Fruit fly (Drosophila melanogaster) whole organism, embryonic: ENCODE measurements around the gene Ubc7.

Experiments used
- Abd-B ChIP-seq: fragments of 200-800 bp; sonication (Bioruptor generic); optimal IDR thresholded peaks from 2 replicates; lab custom pipeline; 2018; ENCODE audit warnings: missing biosample characterization, mild to moderate bottlenecking, missing genetic modification characterization, moderate library complexity
- Bteb2 ChIP-seq: fragments of 200-800 bp; sonication (Bioruptor generic); optimal IDR thresholded peaks from 2 replicates; lab custom pipeline; 2016; ENCODE audit warnings: missing biosample characterization, missing genetic modification characterization
- CG10267 ChIP-seq: fragments of 200-800 bp; sonication (Bioruptor generic); optimal IDR thresholded peaks from 2 replicates; lab custom pipeline; 2018; ENCODE audit warnings: missing biosample characterization, mild to moderate bottlenecking, missing genetic modification characterization, moderate library complexity
- CG10274 ChIP-seq: fragments of 200-800 bp; sonication (Bioruptor generic); optimal IDR thresholded peaks from 3 replicates; lab custom pipeline; 2017; ENCODE audit warnings: missing biosample characterization, mild to moderate bottlenecking, missing genetic modification characterization
- CG11504 ChIP-seq: fragments of 200-800 bp; sonication (Bioruptor generic); optimal IDR thresholded peaks from 3 replicates; lab custom pipeline; 2019; ENCODE audit warnings: missing biosample characterization, mild to moderate bottlenecking, missing genetic modification characterization, moderate library complexity
- CG12391 ChIP-seq: fragments of 200-800 bp; sonication (Bioruptor generic); optimal IDR thresholded peaks from 3 replicates; lab custom pipeline; 2018; ENCODE audit warnings: missing biosample characterization, mild to moderate bottlenecking, missing genetic modification characterization, moderate library complexity
- CG12942 ChIP-seq: fragments of 200-800 bp; sonication (Bioruptor generic); optimal IDR thresholded peaks from 3 replicates; lab custom pipeline; 2016; ENCODE audit warnings: missing biosample characterization, missing genetic modification characterization
- CG13424 ChIP-seq: fragments of 200-800 bp; sonication (Bioruptor generic); optimal IDR thresholded peaks from 2 replicates; lab custom pipeline; 2019; ENCODE audit warnings: missing biosample characterization, mild to moderate bottlenecking, missing genetic modification characterization, moderate library complexity
- CG14860 ChIP-seq: fragments of 200-800 bp; sonication (Bioruptor generic); IDR thresholded peaks from 3 replicates; pipeline ENCODE4 v1.3.6; 2022; ENCODE audit warnings: missing biosample characterization, missing genetic modification characterization; ENCODE audit not compliant: partially characterized antibody
- CG15479 ChIP-seq: fragments of 200-800 bp; sonication (Bioruptor generic); optimal IDR thresholded peaks from 3 replicates; lab custom pipeline; 2019; ENCODE audit warnings: missing biosample characterization, mild to moderate bottlenecking, missing genetic modification characterization, moderate library complexity
- CG17361 ChIP-seq: fragments of 200-800 bp; sonication (Bioruptor generic); IDR thresholded peaks from 3 replicates; pipeline ENCODE4 v1.3.6; 2022; ENCODE audit warnings: missing biosample characterization, missing genetic modification characterization
- CG17568 ChIP-seq: fragments of 200-800 bp; sonication (Bioruptor generic); optimal IDR thresholded peaks from 2 replicates; lab custom pipeline; 2018; ENCODE audit warnings: missing biosample characterization, mild to moderate bottlenecking, missing genetic modification characterization, moderate library complexity
- CG31441 ChIP-seq: fragments of 200-800 bp; sonication (Bioruptor generic); IDR thresholded peaks from 2 replicates; pipeline ENCODE4 v1.3.6; 2022; ENCODE audit warnings: missing biosample characterization, missing genetic modification characterization
- CG3995 ChIP-seq: fragments of 200-800 bp; sonication (Bioruptor generic); optimal IDR thresholded peaks from 3 replicates; lab custom pipeline; 2016; ENCODE audit warnings: missing biosample characterization, missing genetic modification characterization
- CG6683 ChIP-seq: fragments of 200-800 bp; sonication (Bioruptor generic); optimal IDR thresholded peaks from 2 replicates; lab custom pipeline; 2017; ENCODE audit warnings: missing biosample characterization, mild to moderate bottlenecking, missing genetic modification characterization, missing genetic modification reagents
- CG7963 ChIP-seq: fragments of 200-800 bp; sonication (Bioruptor generic); IDR thresholded peaks from 3 replicates; pipeline ENCODE4 v1.3.6; 2022; ENCODE audit warnings: missing biosample characterization, missing genetic modification characterization; ENCODE audit not compliant: partially characterized antibody
- CG8290 ChIP-seq, 3 experiments: fragments of 200-800 bp; sonication (Bioruptor generic); optimal IDR thresholded peaks; 2 replicates each; lab custom pipeline; 2016 to 2019; ENCODE audit warnings: missing biosample characterization in 3 of 3, missing genetic modification characterization in 3 of 3, mild to moderate bottlenecking in 2 of 3, moderate library complexity in 1 of 3
- CG8478 ChIP-seq: fragments of >200 bp; optimal IDR thresholded peaks from 2 replicates; lab custom pipeline; 2018
- CG8944 ChIP-seq: fragments of 200-800 bp; sonication (Bioruptor generic); optimal IDR thresholded peaks from 3 replicates; lab custom pipeline; 2016; ENCODE audit warnings: missing biosample characterization, missing genetic modification characterization
- Doc3 ChIP-seq: fragments of 200-800 bp; sonication (Bioruptor generic); IDR thresholded peaks from 3 replicates; pipeline ENCODE4 v1.3.6; 2022; ENCODE audit warnings: missing biosample characterization, missing genetic modification characterization; ENCODE audit not compliant: partially characterized antibody
- Dref ChIP-seq: fragments of 200-800 bp; sonication (Bioruptor generic); IDR thresholded peaks from 2 replicates; pipeline ENCODE4 v1.3.6; 2022; ENCODE audit warnings: missing biosample characterization, missing genetic modification characterization
- E2f2 ChIP-seq: fragments of 200-800 bp; sonication (Bioruptor generic); IDR thresholded peaks from 2 replicates; pipeline ENCODE4 v1.3.6; 2022; ENCODE audit warnings: missing biosample characterization, missing genetic modification characterization
- HHEX ChIP-seq: fragments of 200-800 bp; sonication (Bioruptor generic); optimal IDR thresholded peaks from 3 replicates; lab custom pipeline; 2017; ENCODE audit warnings: missing biosample characterization, mild to moderate bottlenecking, missing genetic modification characterization, missing genetic modification reagents
- Hand ChIP-seq: fragments of 200-800 bp; sonication (Bioruptor generic); optimal IDR thresholded peaks from 2 replicates; lab custom pipeline; 2017; ENCODE audit warnings: mild to moderate bottlenecking, missing biosample characterization, missing genetic modification reagents, missing genetic modification characterization
- Hmr ChIP-seq: fragments of 200-800 bp; sonication (Bioruptor generic); optimal IDR thresholded peaks from 3 replicates; lab custom pipeline; 2017; ENCODE audit warnings: mild to moderate bottlenecking, missing biosample characterization, missing genetic modification reagents, missing genetic modification characterization
- Nf-YB ChIP-seq: fragments of 200-800 bp; sonication (Bioruptor generic); optimal IDR thresholded peaks from 3 replicates; lab custom pipeline; 2019; ENCODE audit warnings: missing biosample characterization, mild to moderate bottlenecking, missing genetic modification characterization, moderate library complexity
- Sry-δ ChIP-seq: fragments of 200-800 bp; sonication (Bioruptor generic); optimal IDR thresholded peaks from 2 replicates; lab custom pipeline; 2016; ENCODE audit warnings: missing biosample characterization, missing genetic modification characterization
- Tbp ChIP-seq: fragments of >200 bp; optimal IDR thresholded peaks from 2 replicates; lab custom pipeline; 2018; ENCODE audit warnings: missing biosample characterization, missing genetic modification characterization
- Usf ChIP-seq: fragments of 200-800 bp; sonication (Bioruptor generic); optimal IDR thresholded peaks from 2 replicates; lab custom pipeline; 2017; ENCODE audit warnings: missing genotype, missing biosample characterization, missing genetic modification characterization
- ac ChIP-seq: fragments of 200-800 bp; sonication (Bioruptor generic); optimal IDR thresholded peaks from 3 replicates; lab custom pipeline; 2017; ENCODE audit warnings: missing biosample characterization, mild to moderate bottlenecking, missing genetic modification characterization
- az2 ChIP-seq: fragments of 200-800 bp; sonication (Bioruptor generic); optimal IDR thresholded peaks from 3 replicates; lab custom pipeline; 2016; ENCODE audit warnings: missing biosample characterization, missing genetic modification characterization
- btn ChIP-seq: fragments of 200-800 bp; sonication (Bioruptor generic); optimal IDR thresholded peaks from 2 replicates; lab custom pipeline; 2016; ENCODE audit warnings: missing biosample characterization, missing genetic modification characterization
- cad ChIP-seq: fragments of >200 bp; optimal IDR thresholded peaks from 2 replicates; lab custom pipeline; 2017; ENCODE audit warnings: missing biosample characterization, missing genetic modification characterization
- chif ChIP-seq, 2 experiments: fragments of 200-800 bp; sonication (Bioruptor generic); optimal IDR thresholded peaks; 3 replicates each; lab custom pipeline; 2016; ENCODE audit warnings: missing biosample characterization in 2 of 2, missing genetic modification characterization in 2 of 2
- chn ChIP-seq: fragments of 200-800 bp; sonication (Bioruptor generic); optimal IDR thresholded peaks from 2 replicates; lab custom pipeline; 2016; ENCODE audit warnings: missing biosample characterization, missing genetic modification characterization
- crol ChIP-seq: fragments of 200-800 bp; sonication (Bioruptor generic); IDR thresholded peaks from 2 replicates; pipeline ENCODE4 v1.3.6; 2022; ENCODE audit warnings: missing biosample characterization, missing genetic modification characterization
- lbe ChIP-seq: fragments of 200-800 bp; sonication (Bioruptor generic); optimal IDR thresholded peaks from 2 replicates; lab custom pipeline; 2016; ENCODE audit warnings: missing biosample characterization, mild to moderate bottlenecking, missing genetic modification characterization
- nerfin-1 ChIP-seq: fragments of 200-800 bp; sonication (Bioruptor generic); optimal IDR thresholded peaks from 3 replicates; lab custom pipeline; 2019; ENCODE audit warnings: missing biosample characterization, mild to moderate bottlenecking, missing genetic modification characterization, moderate library complexity
- pfk ChIP-seq: fragments of 200-800 bp; sonication (Bioruptor generic); optimal IDR thresholded peaks from 2 replicates; lab custom pipeline; 2018; ENCODE audit warnings: missing biosample characterization, mild to moderate bottlenecking, missing genetic modification characterization, moderate library complexity
- pho ChIP-seq: fragments of 200-800 bp; sonication (Bioruptor generic); optimal IDR thresholded peaks from 2 replicates; lab custom pipeline; 2016; ENCODE audit warnings: missing biosample characterization, missing genetic modification characterization
- pzg ChIP-seq: fragments of 200-800 bp; sonication (Bioruptor generic); optimal IDR thresholded peaks from 3 replicates; lab custom pipeline; 2018; ENCODE audit warnings: missing biosample characterization, mild to moderate bottlenecking, missing genetic modification characterization, moderate library complexity
- salm ChIP-seq: fragments of 200-800 bp; sonication (Bioruptor generic); optimal IDR thresholded peaks from 2 replicates; lab custom pipeline; 2018; ENCODE audit warnings: missing biosample characterization, mild to moderate bottlenecking, missing genetic modification characterization
- schlank ChIP-seq: fragments of 200-800 bp; sonication (Bioruptor generic); optimal IDR thresholded peaks from 2 replicates; lab custom pipeline; 2018; ENCODE audit warnings: missing biosample characterization, mild to moderate bottlenecking, missing genetic modification characterization
- seq ChIP-seq: fragments of 200-800 bp; sonication (Bioruptor generic); IDR thresholded peaks from 2 replicates; pipeline ENCODE4 v1.3.6; 2022; ENCODE audit warnings: missing biosample characterization, missing genetic modification characterization
- sima ChIP-seq: fragments of 200-800 bp; sonication (Bioruptor generic); optimal IDR thresholded peaks from 2 replicates; lab custom pipeline; 2016; ENCODE audit warnings: missing biosample characterization, missing genetic modification characterization
- slou ChIP-seq: fragments of 200-800 bp; sonication (Bioruptor generic); optimal IDR thresholded peaks from 3 replicates; lab custom pipeline; 2016; ENCODE audit warnings: missing biosample characterization, missing genetic modification characterization
- stwl ChIP-seq: fragments of 200-800 bp; sonication (Bioruptor generic); optimal IDR thresholded peaks from 3 replicates; lab custom pipeline; 2018; ENCODE audit warnings: missing biosample characterization, mild to moderate bottlenecking, missing genetic modification characterization, moderate library complexity
- sug ChIP-seq: fragments of 200-800 bp; optimal IDR thresholded peaks from 2 replicates; lab custom pipeline; 2019; ENCODE audit warnings: missing biosample characterization, mild to moderate bottlenecking, missing genetic modification characterization, moderate library complexity
- tll ChIP-seq, 2 experiments: fragments of 200-800 bp in 1 of 2; fragments of >200 bp in 1 of 2; sonication (Bioruptor generic) in 1 of 2; optimal IDR thresholded peaks; 2 replicates each; lab custom pipeline; 2017 to 2019; ENCODE audit warnings: missing biosample characterization in 2 of 2, missing genetic modification characterization in 2 of 2, mild to moderate bottlenecking in 1 of 2, moderate library complexity in 1 of 2
- zen ChIP-seq: fragments of 200-800 bp; sonication (Bioruptor generic); optimal IDR thresholded peaks from 3 replicates; lab custom pipeline; 2018; ENCODE audit warnings: missing biosample characterization, mild to moderate bottlenecking, missing genetic modification characterization, moderate library complexity
- zfh2 ChIP-seq: fragments of 200-800 bp; sonication (Bioruptor generic); optimal IDR thresholded peaks from 2 replicates; lab custom pipeline; 2016; ENCODE audit warnings: missing biosample characterization, missing genetic modification characterization

The Ubc7 gene

dm6 chrX:16593418-16593817, at the start of gene Ubc7, which contains the start of gene SMC3 (continued):
- TF ChIP-seq ac (no peak), CG11504 (tag; lab: Kevin White, UChicago) (no peak), CG3995 (GFP tag; lab: Kevin White, UChicago) (peak; percentile 65), Tbp (no peak), az2 (no peak), CG12942 (GFP tag; lab: Kevin White, UChicago) (no peak), Bteb2 (no peak), CG13424 (tag; lab: Kevin White, UChicago) (no peak), CG6683 (GFP tag; lab: Kevin White, UChicago) (no peak), lbe (GFP tag; lab: Kevin White, UChicago) (peak; percentile 33), Hmr (GFP tag; lab: Kevin White, UChicago) (no peak), btn (GFP tag; lab: Kevin White, UChicago) (no peak), Sry-δ (peak; percentile 61), CG17361 (GFP tag; lab: Robert Waterston, UW) (peak; percentile 27; the same call in 1 of the 3 replicates), stwl (tag; lab: Kevin White, UChicago) (peak; percentile 78), salm (no peak), zfh2 (GFP tag; lab: Kevin White, UChicago) (no peak), CG15479 (GFP tag; lab: Kevin White, UChicago) (no peak), Hand (no peak), chif (GFP tag; optimal IDR thresholded peaks at IDR 0.05; lab: Kevin White, UChicago) (no peak), CG8478 (lab: Kevin White, UChicago) (no peak), CG8944 (no peak), CG7963 (peak; percentile 86), pfk (GFP tag; lab: Kevin White, UChicago) (no peak), slou (no peak), sima (GFP tag; lab: Kevin White, UChicago) (no peak), pho (GFP tag; lab: Kevin White, UChicago) (no peak), zen (no peak), HHEX (GFP tag; lab: Kevin White, UChicago) (no peak), cad (GFP tag; lab: Kevin White, UChicago) (no peak), tll (GFP tag; optimal IDR thresholded peaks at IDR 0.05; lab: Kevin White, UChicago) (no peak), schlank (tag; lab: Kevin White, UChicago) (no peak), CG12391 (tag; lab: Kevin White, UChicago) (peak; percentile 41), nerfin-1 (no peak), Usf (GFP tag; lab: Kevin White, UChicago) (no peak), crol (no peak), E2f2 (GFP tag; lab: Robert Waterston, UW) (peak; percentile 29; the same call in 1 of the 2 replicates), CG8290 (GFP tag; optimal IDR thresholded peaks at IDR 0.05; lab: Kevin White, UChicago) (peak; percentile 53), CG8290 (tag; optimal IDR thresholded peaks at IDR 0.05; lab: Kevin White, UChicago) (no peak), CG31441 (GFP tag; lab: Robert Waterston, UW) (no peak), Doc3 (peak; percentile 88), Abd-B (GFP tag; lab: Kevin White, UChicago) (no peak), CG17568 (GFP tag; lab: Kevin White, UChicago) (no peak), CG10267 (tag; lab: Kevin White, UChicago) (peak; percentile 38), sug (tag; lab: Kevin White, UChicago) (peak; percentile 27), Nf-YB (GFP tag; lab: Kevin White, UChicago) (no peak), CG10274 (GFP tag; lab: Kevin White, UChicago) (no peak), CG14860 (GFP tag; lab: Robert Waterston, UW) (peak; percentile 98), Dref (GFP tag; lab: Robert Waterston, UW) (peak; percentile 78), pzg (GFP tag; lab: Kevin White, UChicago) (peak; percentile 28), seq (GFP tag; lab: Robert Waterston, UW) (no peak), chn (GFP tag; lab: Kevin White, UChicago) (no peak)
